Fruit fly (Drosophila melanogaster) whole organism, embryonic: ENCODE results near the gene CtsF.

Source experiments
- B-H2 ChIP-seq: fragments of 200-800 bp; sonication (Bioruptor generic); optimal IDR thresholded peaks from 2 replicates; lab custom pipeline; 2018; ENCODE audit warnings: missing biosample characterization, mild to moderate bottlenecking, missing genetic modification characterization
- Bdp1 ChIP-seq: fragments of 200-800 bp; sonication (Bioruptor generic); optimal IDR thresholded peaks from 3 replicates; lab custom pipeline; 2016; ENCODE audit warnings: missing biosample characterization, missing genetic modification characterization
- CG10565 ChIP-seq: fragments of 200-800 bp; sonication (Bioruptor generic); optimal IDR thresholded peaks from 3 replicates; lab custom pipeline; 2016; ENCODE audit warnings: missing biosample characterization, mild to moderate bottlenecking, missing genetic modification characterization
- CG12071 ChIP-seq: fragments of 200-800 bp; sonication (Bioruptor generic); optimal IDR thresholded peaks from 3 replicates; lab custom pipeline; 2018; ENCODE audit warnings: missing biosample characterization, mild to moderate bottlenecking, missing genetic modification characterization
- CG12236 ChIP-seq: fragments of 200-800 bp; sonication (Bioruptor generic); optimal IDR thresholded peaks from 2 replicates; lab custom pipeline; 2016; ENCODE audit warnings: missing biosample characterization, missing genetic modification characterization
- CG12299 ChIP-seq: fragments of 200-800 bp; sonication (Bioruptor generic); optimal IDR thresholded peaks from 2 replicates; lab custom pipeline; 2018; ENCODE audit warnings: missing biosample characterization, mild to moderate bottlenecking, missing genetic modification characterization
- CG13296 ChIP-seq: fragments of 200-800 bp; sonication (Bioruptor generic); optimal IDR thresholded peaks from 3 replicates; lab custom pipeline; 2018; ENCODE audit warnings: missing biosample characterization, mild to moderate bottlenecking, missing genetic modification characterization
- CG14860 ChIP-seq: fragments of 200-800 bp; sonication (Bioruptor generic); IDR thresholded peaks from 3 replicates; pipeline ENCODE4 v1.3.6; 2022; ENCODE audit warnings: missing biosample characterization, missing genetic modification characterization; ENCODE audit not compliant: partially characterized antibody
- CG1602 ChIP-seq: fragments of 200-800 bp; sonication (Bioruptor generic); optimal IDR thresholded peaks from 3 replicates; lab custom pipeline; 2016; ENCODE audit warnings: missing biosample characterization, missing genetic modification characterization
- CG32767 ChIP-seq: fragments of 200-800 bp; sonication (Bioruptor generic); IDR thresholded peaks from 2 replicates; pipeline ENCODE4 v1.3.6; 2022; ENCODE audit warnings: missing biosample characterization, missing genetic modification characterization
- CG4707 ChIP-seq: fragments of 200-800 bp; sonication (Bioruptor generic); optimal IDR thresholded peaks from 2 replicates; lab custom pipeline; 2018; ENCODE audit warnings: missing biosample characterization, mild to moderate bottlenecking, missing genetic modification characterization, moderate library complexity
- CG6254 ChIP-seq: fragments of 200-800 bp; sonication (Bioruptor generic); optimal IDR thresholded peaks from 3 replicates; lab custom pipeline; 2017; ENCODE audit warnings: mild to moderate bottlenecking, missing biosample characterization, missing genetic modification reagents, missing genetic modification characterization
- CG6654 ChIP-seq: fragments of 200-800 bp; sonication (Bioruptor generic); optimal IDR thresholded peaks from 2 replicates; lab custom pipeline; 2017; ENCODE audit warnings: missing biosample characterization, mild to moderate bottlenecking, missing genetic modification characterization
- CG7271 ChIP-seq: fragments of 200-800 bp; sonication (Bioruptor generic); optimal IDR thresholded peaks from 2 replicates; lab custom pipeline; 2018; ENCODE audit warnings: missing biosample characterization, mild to moderate bottlenecking, missing genetic modification characterization, moderate library complexity
- CG7963 ChIP-seq: fragments of 200-800 bp; sonication (Bioruptor generic); IDR thresholded peaks from 3 replicates; pipeline ENCODE4 v1.3.6; 2022; ENCODE audit warnings: missing biosample characterization, missing genetic modification characterization; ENCODE audit not compliant: partially characterized antibody
- CG9817 ChIP-seq: fragments of 200-800 bp; sonication (Bioruptor generic); optimal IDR thresholded peaks from 2 replicates; lab custom pipeline; 2018; ENCODE audit warnings: missing biosample characterization, mild to moderate bottlenecking, missing genetic modification characterization, moderate library complexity
- Dek ChIP-seq: fragments of 200-800 bp; sonication (Bioruptor generic); optimal IDR thresholded peaks from 3 replicates; lab custom pipeline; 2019; ENCODE audit warnings: missing biosample characterization, mild to moderate bottlenecking, missing genetic modification characterization, moderate library complexity
- GATAe ChIP-seq: fragments of 200-800 bp; sonication (Bioruptor generic); conservative IDR thresholded peaks from 2 replicates; pipeline ENCODE4 v1.3.6; 2022; ENCODE audit warnings: missing biosample characterization, missing genetic modification characterization
- HHEX ChIP-seq: fragments of 200-800 bp; sonication (Bioruptor generic); optimal IDR thresholded peaks from 3 replicates; lab custom pipeline; 2017; ENCODE audit warnings: missing biosample characterization, mild to moderate bottlenecking, missing genetic modification characterization, missing genetic modification reagents
- HLH54F ChIP-seq: fragments of 200-800 bp; sonication (Bioruptor generic); optimal IDR thresholded peaks from 3 replicates; lab custom pipeline; 2016; ENCODE audit warnings: missing biosample characterization, missing genetic modification characterization
- Hr78 ChIP-seq, 2 experiments: fragments of 200-800 bp in 1 of 2; fragments of >200 bp in 1 of 2; sonication (Bioruptor generic) in 1 of 2; optimal IDR thresholded peaks; 2 replicates each; lab custom pipeline; 2017 to 2019; ENCODE audit warnings: missing biosample characterization in 2 of 2, missing genetic modification characterization in 2 of 2, mild to moderate bottlenecking in 1 of 2, moderate library complexity in 1 of 2
- Jarid2 ChIP-seq: fragments of 200-800 bp; sonication (Bioruptor generic); optimal IDR thresholded peaks from 3 replicates; lab custom pipeline; 2017; ENCODE audit warnings: mild to moderate bottlenecking, missing biosample characterization, missing genetic modification reagents, missing genetic modification characterization
- Oli ChIP-seq: fragments of 200-800 bp; sonication (Bioruptor generic); optimal IDR thresholded peaks from 2 replicates; lab custom pipeline; 2018; ENCODE audit warnings: missing biosample characterization, mild to moderate bottlenecking, missing genetic modification characterization, moderate library complexity
- Sox102F ChIP-seq: fragments of 200-800 bp; sonication (Bioruptor generic); optimal IDR thresholded peaks from 2 replicates; lab custom pipeline; 2018; ENCODE audit warnings: missing biosample characterization, mild to moderate bottlenecking, missing genetic modification characterization, moderate library complexity
- Spps ChIP-seq: fragments of 200-800 bp; sonication (Bioruptor generic); optimal IDR thresholded peaks from 2 replicates; lab custom pipeline; 2018; ENCODE audit warnings: missing biosample characterization, mild to moderate bottlenecking, missing genetic modification characterization
- Sry-β ChIP-seq: fragments of 200-800 bp; sonication (Bioruptor generic); optimal IDR thresholded peaks from 2 replicates; lab custom pipeline; 2018; ENCODE audit warnings: missing biosample characterization, mild to moderate bottlenecking, missing genetic modification characterization, moderate library complexity
- Sry-δ ChIP-seq: fragments of 200-800 bp; sonication (Bioruptor generic); optimal IDR thresholded peaks from 2 replicates; lab custom pipeline; 2016; ENCODE audit warnings: missing biosample characterization, missing genetic modification characterization
- Vsx1 ChIP-seq: fragments of 200-800 bp; sonication (Bioruptor generic); optimal IDR thresholded peaks from 2 replicates; lab custom pipeline; 2017; ENCODE audit warnings: missing biosample characterization, mild to moderate bottlenecking, missing genetic modification characterization, missing genetic modification reagents
- ara ChIP-seq: fragments of 200-800 bp; sonication (Bioruptor generic); IDR thresholded peaks from 2 replicates; pipeline ENCODE4 v1.3.6; 2022; ENCODE audit warnings: missing biosample characterization, missing genetic modification characterization
- dimm ChIP-seq: fragments of 200-800 bp; sonication (Bioruptor generic); IDR thresholded peaks from 2 replicates; pipeline ENCODE4 v1.3.6; 2022; ENCODE audit warnings: missing biosample characterization, missing genetic modification characterization
- en ChIP-seq: fragments of 200-800 bp; sonication (Bioruptor generic); optimal IDR thresholded peaks from 2 replicates; lab custom pipeline; 2016; ENCODE audit warnings: missing biosample characterization, missing genetic modification characterization
- fru ChIP-seq: fragments of >200 bp; optimal IDR thresholded peaks from 2 replicates; lab custom pipeline; 2017
- gce ChIP-seq: fragments of 200-800 bp; sonication (Bioruptor generic); IDR thresholded peaks from 3 replicates; pipeline ENCODE4 v1.3.6; 2022; ENCODE audit warnings: missing biosample characterization, missing genetic modification characterization
- gsb ChIP-seq: fragments of 200-800 bp; sonication (Bioruptor generic); IDR thresholded peaks from 2 replicates; pipeline ENCODE4 v1.3.6; 2022; ENCODE audit warnings: missing biosample characterization, missing genetic modification characterization
- hbn ChIP-seq: fragments of 200-800 bp; sonication (Bioruptor generic); IDR thresholded peaks from 2 replicates; pipeline ENCODE4 v1.3.6; 2022; ENCODE audit warnings: missing biosample characterization, missing genetic modification characterization; ENCODE audit not compliant: partially characterized antibody
- her ChIP-seq: fragments of 200-800 bp; sonication (Bioruptor generic); optimal IDR thresholded peaks from 2 replicates; lab custom pipeline; 2016; ENCODE audit warnings: missing biosample characterization, missing genetic modification characterization
- jumu ChIP-seq: fragments of 200-800 bp; sonication (Bioruptor generic); optimal IDR thresholded peaks from 3 replicates; lab custom pipeline; 2016; ENCODE audit warnings: missing biosample characterization, missing genetic modification characterization
- pb ChIP-seq: fragments of 200-800 bp; sonication (Bioruptor generic); optimal IDR thresholded peaks from 3 replicates; lab custom pipeline; 2016; ENCODE audit warnings: missing biosample characterization, missing genetic modification characterization
- repo ChIP-seq: fragments of 200-800 bp; sonication (Bioruptor generic); optimal IDR thresholded peaks from 2 replicates; lab custom pipeline; 2016; ENCODE audit warnings: missing biosample characterization, missing genetic modification characterization
- ro ChIP-seq: fragments of 200-800 bp; sonication (Bioruptor generic); IDR thresholded peaks from 2 replicates; pipeline ENCODE4 v1.3.6; 2022; ENCODE audit warnings: missing biosample characterization, missing genetic modification characterization
- run ChIP-seq: fragments of 200-800 bp; sonication (Bioruptor generic); optimal IDR thresholded peaks from 3 replicates; lab custom pipeline; 2018; ENCODE audit warnings: missing biosample characterization, mild to moderate bottlenecking, missing genetic modification characterization
- salm ChIP-seq: fragments of 200-800 bp; sonication (Bioruptor generic); optimal IDR thresholded peaks from 2 replicates; lab custom pipeline; 2018; ENCODE audit warnings: missing biosample characterization, mild to moderate bottlenecking, missing genetic modification characterization
- sisA ChIP-seq: fragments of 200-800 bp; sonication (Bioruptor generic); IDR thresholded peaks from 2 replicates; pipeline ENCODE4 v1.3.6; 2022; ENCODE audit warnings: missing biosample characterization, missing genetic modification characterization
- tll ChIP-seq, 2 experiments: fragments of 200-800 bp in 1 of 2; fragments of >200 bp in 1 of 2; sonication (Bioruptor generic) in 1 of 2; optimal IDR thresholded peaks; 2 replicates each; lab custom pipeline; 2017 to 2019; ENCODE audit warnings: missing biosample characterization in 2 of 2, missing genetic modification characterization in 2 of 2, mild to moderate bottlenecking in 1 of 2, moderate library complexity in 1 of 2
- toy ChIP-seq: fragments of 200-800 bp; sonication (Bioruptor generic); IDR thresholded peaks from 2 replicates; pipeline ENCODE4 v1.3.6; 2022; ENCODE audit warnings: missing biosample characterization, missing genetic modification characterization
- twi ChIP-seq: fragments of 200-800 bp; optimal IDR thresholded peaks from 2 replicates; lab custom pipeline; 2019; ENCODE audit warnings: missing biosample characterization, mild to moderate bottlenecking, missing genetic modification characterization, moderate library complexity
- wdn ChIP-seq: fragments of 200-800 bp; sonication (Bioruptor generic); IDR thresholded peaks from 2 replicates; pipeline ENCODE4 v1.3.6; 2022; ENCODE audit warnings: missing biosample characterization, missing genetic modification characterization
- wek ChIP-seq: fragments of 200-800 bp; sonication (Bioruptor generic); optimal IDR thresholded peaks from 3 replicates; lab custom pipeline; 2018; ENCODE audit warnings: missing biosample characterization, mild to moderate bottlenecking, missing genetic modification characterization, moderate library complexity
- zen ChIP-seq: fragments of 200-800 bp; sonication (Bioruptor generic); optimal IDR thresholded peaks from 3 replicates; lab custom pipeline; 2018; ENCODE audit warnings: missing biosample characterization, mild to moderate bottlenecking, missing genetic modification characterization, moderate library complexity

Gene CtsF

dm6 chr3R:5256462-5257146 lies 5.1 kb upstream of the CtsF start, which contains the start of the genes Enoph and Hph (continued):
- TF ChIP-seq ro (GFP tag; lab: Robert Waterston, UW) (no peak), CG7271 (no peak), Jarid2 (GFP tag; lab: Kevin White, UChicago) (peak; percentile 27), CG9817 (tag; lab: Kevin White, UChicago) (peak; percentile 70), CG13296 (GFP tag; lab: Kevin White, UChicago) (peak; percentile 57), zen (peak; percentile 49), GATAe (GFP tag; lab: Robert Waterston, UW) (no peak), CG12071 (GFP tag; lab: Kevin White, UChicago) (no peak), wek (peak; percentile 66), HLH54F (GFP tag; lab: Kevin White, UChicago) (peak; percentile 61), pb (GFP tag; lab: Kevin White, UChicago) (no peak), fru (lab: Kevin White, UChicago) (no peak), CG14860 (peak; percentile 75; the same call in 2 of the 3 replicates), Sox102F (peak; percentile 63), CG10565 (no peak), jumu (peak; percentile 62), Oli (tag; lab: Kevin White, UChicago) (peak; percentile 27), tll (GFP tag; optimal IDR thresholded peaks at IDR 0.05; lab: Kevin White, UChicago) (no peak), gsb (GFP tag; lab: Robert Waterston, UW) (no peak), ara (GFP tag; lab: Robert Waterston, UW) (no peak), hbn (GFP tag; lab: Robert Waterston, UW) (peak; percentile 47), Sry-β (GFP tag; lab: Kevin White, UChicago) (peak; percentile 46), run (no peak), CG7963 (GFP tag; lab: Robert Waterston, UW) (peak; percentile 58; the same call in 2 of the 3 replicates), Dek (peak; percentile 36), CG1602 (peak; percentile 59), Bdp1 (GFP tag; lab: Kevin White, UChicago) (no peak), Sry-δ (GFP tag; lab: Kevin White, UChicago) (peak; percentile 97), dimm (GFP tag; lab: Robert Waterston, UW) (no peak), en (no peak), CG6254 (GFP tag; lab: Kevin White, UChicago) (peak; percentile 32), salm (tag; lab: Kevin White, UChicago) (no peak), CG6654 (peak; percentile 22), twi (tag; lab: Kevin White, UChicago) (peak; percentile 45), CG12236 (GFP tag; lab: Kevin White, UChicago) (no peak), repo (GFP tag; lab: Kevin White, UChicago) (peak; percentile 22), Spps (tag; lab: Kevin White, UChicago) (peak; percentile 7), her (GFP tag; lab: Kevin White, UChicago) (peak; percentile 36), Hr78 (GFP tag; optimal IDR thresholded peaks at IDR 0.05; lab: Kevin White, UChicago) (no peak), CG4707 (GFP tag; lab: Kevin White, UChicago) (no peak), Vsx1 (peak; percentile 50), B-H2 (GFP tag; lab: Kevin White, UChicago) (peak; percentile 57), gce (GFP tag; lab: Robert Waterston, UW) (0 out of 3 replicates have a peak, but pooled peaks have one; percentile 41), toy (GFP tag; lab: Robert Waterston, UW) (no peak), wdn (peak; percentile 29; the same call in 1 of the 2 replicates), HHEX (GFP tag; lab: Kevin White, UChicago) (peak; percentile 48), CG12299 (tag; lab: Kevin White, UChicago) (peak; percentile 30), sisA (peak; percentile 41), CG32767 (no peak)
